Worm (Caenorhabditis elegans): Measurements from ENCODE around the gene oig-5.
"Not testable (repeated sequence)": the region's sequence is repeated elsewhere in the genome, so short reads cannot be mapped to it uniquely, and the experiment has no call there.

oig-5 gene

DNA sequence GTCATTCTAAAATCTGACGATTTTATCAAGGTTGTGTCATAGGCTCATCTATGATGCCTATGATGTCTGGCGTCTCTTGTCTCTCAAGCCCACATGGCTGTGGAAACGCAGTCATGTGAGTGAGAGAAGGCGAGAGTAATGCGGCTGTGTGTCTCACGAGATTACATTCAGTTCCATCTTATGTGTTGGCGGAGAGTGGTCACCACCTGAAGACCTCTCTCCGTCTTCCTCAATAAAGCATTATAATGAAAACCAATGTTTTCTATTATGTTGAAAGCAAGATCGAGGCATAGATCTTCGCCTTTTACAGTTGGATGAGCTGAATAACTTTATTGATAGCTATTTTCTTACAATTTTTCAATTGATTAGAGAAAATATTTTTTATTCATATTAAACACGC, 43.7 kb upstream of the oig-5 start (continued):
- TF ChIP-seq hmg-1.2 (GFP tag; IDR thresholded peaks at IDR 0.05): peak; percentile 56; the same call in 1 of the 2 replicates
- peak; percentile 58; the same call in 1 of the 2 replicates for TF ChIP-seq C06A6.2 (GFP tag; conservative IDR thresholded peaks at IDR 0.05)
- peak; percentile 20 for TF ChIP-seq snpc-4 (GFP tag; optimal IDR thresholded peaks at IDR 0.05)
- TF ChIP-seq snpc-4 (tag; optimal IDR thresholded peaks at IDR 0.05): not testable (repeated sequence)

DNA sequence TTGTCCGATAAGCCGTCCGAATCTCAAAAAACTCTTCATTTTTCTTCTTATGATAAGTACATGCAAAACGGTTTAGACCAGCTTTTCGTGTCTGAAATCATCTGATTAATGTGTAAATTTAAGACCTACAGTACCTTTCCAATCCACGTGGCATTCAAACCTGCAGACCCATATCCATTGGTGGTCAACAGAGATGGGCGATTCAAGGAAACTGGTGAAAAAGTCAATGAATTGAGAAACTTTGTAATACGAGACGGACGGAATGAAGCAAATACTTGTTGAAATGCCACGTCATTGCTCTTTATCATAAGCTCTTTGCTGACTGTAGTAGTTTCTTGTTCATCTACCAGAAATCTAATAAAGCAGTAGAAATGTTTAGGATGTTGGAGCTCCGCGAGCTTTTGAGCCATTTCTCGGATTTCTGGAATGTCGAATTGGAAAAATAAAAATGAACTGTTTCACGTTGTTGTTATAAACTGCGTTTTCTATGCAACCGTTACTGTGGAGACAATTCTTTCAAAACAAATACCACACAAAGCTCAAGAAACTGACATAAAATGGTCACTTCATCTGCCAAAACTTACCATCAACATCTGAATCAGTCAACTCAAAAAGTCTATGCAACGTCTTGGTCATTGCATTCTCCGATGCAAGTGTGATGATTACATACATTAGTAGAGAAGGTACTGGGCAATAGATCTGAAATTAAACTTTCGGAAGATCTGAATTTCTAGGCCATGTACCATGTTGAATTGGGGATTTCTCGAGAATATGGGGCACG, 42.9 kb upstream of the oig-5 start:
- TF ChIP-seq Y53G8AR.9 (GFP tag; conservative IDR thresholded peaks at IDR 0.05) (peak; percentile 30; the same call in 1 of the 2 replicates), pbrm-1 (GFP tag; IDR thresholded peaks at IDR 0.05) (no peak), rcor-1 (GFP tag; IDR thresholded peaks at IDR 0.05) (no peak), lin-54 (GFP tag; optimal IDR thresholded peaks at IDR 0.05) (no peak), snpc-1.1 (tag; optimal IDR thresholded peaks at IDR 0.05; ENCODE audit: insufficient read depth) (no peak), cebp-1 (GFP tag; IDR thresholded peaks at IDR 0.05) (no peak), cebp-1 (tag; optimal IDR thresholded peaks at IDR 0.05) (peak; percentile 28), snpc-3.4 (tag; optimal IDR thresholded peaks at IDR 0.05) (no peak), lsy-27 (tag; optimal IDR thresholded peaks at IDR 0.05; ENCODE audit: borderline replicate concordance, insufficient read depth) (no peak), tbp1 (GFP tag; optimal IDR thresholded peaks at IDR 0.05) (no peak), ama-1 (optimal IDR thresholded peaks at IDR 0.05) (peak; percentile 70), ama-1 (GFP tag; optimal IDR thresholded peaks at IDR 0.05) (no peak), mel-28 (tag; optimal IDR thresholded peaks at IDR 0.05; ENCODE audit: borderline replicate concordance) (no peak), him-1 (tag; optimal IDR thresholded peaks at IDR 0.05) (no peak), egl-44 (GFP tag; IDR thresholded peaks at IDR 0.05) (no peak), gei-17 (GFP tag; optimal IDR thresholded peaks at IDR 0.05) (no peak), B0336.3 (GFP tag; IDR thresholded peaks at IDR 0.05) (no peak)

- 0 out of 2 replicates have a peak, but pooled peaks have one; percentile 1 for TF ChIP-seq B0019.2 (GFP tag; conservative IDR thresholded peaks at IDR 0.05)
- TF ChIP-seq snpc-1.3 (tag; optimal IDR thresholded peaks at IDR 0.05; ENCODE audit: insufficient read depth): peak; percentile 95
- TF ChIP-seq K12H6.12 (tag; optimal IDR thresholded peaks at IDR 0.05): no peak
- TF ChIP-seq ztf-26 (tag; optimal IDR thresholded peaks at IDR 0.05): no peak
- peak; percentile 25 for TF ChIP-seq efl-1 (GFP tag; optimal IDR thresholded peaks at IDR 0.05)
- TF ChIP-seq mxl-1 (tag; optimal IDR thresholded peaks at IDR 0.05): no peak
- TF ChIP-seq nfya-1 (tag; optimal IDR thresholded peaks at IDR 0.05; ENCODE audit: borderline replicate concordance, insufficient read depth): no peak
- TF ChIP-seq ets-4 (GFP tag; optimal IDR thresholded peaks at IDR 0.05): no peak
- TF ChIP-seq F39B2.1 (GFP tag; IDR thresholded peaks at IDR 0.05): 0 out of 2 replicates have a peak, but pooled peaks have one; percentile 14
- 0 out of 2 replicates have a peak, but pooled peaks have one; percentile 45 for TF ChIP-seq madf-3 (GFP tag; IDR thresholded peaks at IDR 0.05)
- TF ChIP-seq egl-44 (GFP tag; IDR thresholded peaks at IDR 0.05): 0 out of 2 replicates have a peak, but pooled peaks have one; percentile 26
- TF ChIP-seq madf-6 (GFP tag; IDR thresholded peaks at IDR 0.05): peak; percentile 100
- TF ChIP-seq hrde-1 (tag; optimal IDR thresholded peaks at IDR 0.05; ENCODE audit: borderline replicate concordance): peak; percentile 53
- 0 out of 2 replicates have a peak, but pooled peaks have one; percentile 47 for TF ChIP-seq Y95B8A.8 (GFP tag; IDR thresholded peaks at IDR 0.05)
- TF ChIP-seq ceh-40 (GFP tag; IDR thresholded peaks at IDR 0.05): 0 out of 2 replicates have a peak, but pooled peaks have one; percentile 31
- no peak for TF ChIP-seq rpc-1 (optimal IDR thresholded peaks at IDR 0.05)
- TF ChIP-seq rpc-1 (tag; optimal IDR thresholded peaks at IDR 0.05): peak; percentile 7
- TF ChIP-seq C17E4.6 (GFP tag; IDR thresholded peaks at IDR 0.05): peak; percentile 42; the same call in 1 of the 2 replicates
- TF ChIP-seq pbrm-1 (GFP tag; IDR thresholded peaks at IDR 0.05): peak; percentile 96
- peak; percentile 96 for TF ChIP-seq snpc-1.1 (tag; optimal IDR thresholded peaks at IDR 0.05; ENCODE audit: insufficient read depth)
- TF ChIP-seq F10E7.11 (tag; optimal IDR thresholded peaks at IDR 0.05): no peak
- TF ChIP-seq nfyb-1 (GFP tag; IDR thresholded peaks at IDR 0.05): peak; percentile 68; the same call in 1 of the 2 replicates
- TF ChIP-seq hsf-1 (GFP tag; IDR thresholded peaks at IDR 0.05): peak; percentile 57
- TF ChIP-seq zfh-2 (GFP tag; conservative IDR thresholded peaks at IDR 0.05): peak; percentile 67
- peak; percentile 1 for TF ChIP-seq repo-1 (tag; optimal IDR thresholded peaks at IDR 0.05)
- TF ChIP-seq Y67H2A.10 (GFP tag; conservative IDR thresholded peaks at IDR 0.05): 0 out of 2 replicates have a peak, but pooled peaks have one; percentile 32
These were observed 42.3 kb upstream of the oig-5 start for ce11 chrIV:14764719-14765173.
